Fruit fly (Drosophila melanogaster) S2 (cell line): Measurements from ENCODE around the gene atilla.

Experiments
- CG8478 ChIP-seq: fragments of >200 bp; optimal IDR thresholded peaks from 2 replicates; lab custom pipeline; 2018
- CTCF ChIP-seq, 2 experiments: fragments of >200 bp; optimal IDR thresholded peaks; 2 replicates each; lab custom pipeline; 2018

- TF ChIP-seq CG8478 (lab: Kevin White, UChicago), result no peak
- no peak for TF ChIP-seq CTCF (optimal IDR thresholded peaks at IDR 0.05; lab: Kevin White, UChicago)
Observed at dm6 chr2L:12174493-12175129, 3.1 kb downstream of the atilla start, which contains the start of gene bru1.
